Worm (Caenorhabditis elegans) whole organism, L3 larva: ENCODE results near the gene sma-5.
A peak's percentile ranks its signal among the peaks of the same experiment; 100 is the strongest.

Source experiments
- R02D3.7 ChIP-seq: fragments of 150-350 bp; optimal IDR thresholded peaks from 2 replicates; lab custom pipeline; 2014; ENCODE audit warnings: missing biosample characterization, missing genetic modification characterization
- ZK546.5 ChIP-seq: sonication (generic microtip); optimal IDR thresholded peaks from 2 replicates; lab custom pipeline; 2017; ENCODE audit warnings: missing biosample characterization, missing genetic modification characterization
- ceh-16 ChIP-seq: sonication (generic microtip); optimal IDR thresholded peaks from 2 replicates; lab custom pipeline; 2017; ENCODE audit warnings: missing biosample characterization, missing genetic modification characterization
- ceh-28 ChIP-seq: fragments of 150-350 bp; optimal IDR thresholded peaks from 2 replicates; lab custom pipeline; 2014; ENCODE audit warnings: missing biosample characterization, missing genetic modification reagents, missing genetic modification characterization
- ceh-82 ChIP-seq: fragments of 150-350 bp; optimal IDR thresholded peaks from 2 replicates; lab custom pipeline; 2014; ENCODE audit warnings: missing biosample characterization, missing genetic modification characterization
- egl-5 ChIP-seq: fragments of 150-350 bp; optimal IDR thresholded peaks from 2 replicates; lab custom pipeline; 2017; ENCODE audit warnings: missing biosample characterization, missing genetic modification reagents, missing genetic modification characterization, inconsistent platforms
- elt-1 ChIP-seq: fragments of 150-350 bp; optimal IDR thresholded peaks from 2 replicates; lab custom pipeline; 2014; ENCODE audit warnings: missing biosample characterization, missing genetic modification characterization
- elt-2 ChIP-seq: sonication (generic microtip); optimal IDR thresholded peaks from 2 replicates; lab custom pipeline; 2016; ENCODE audit warnings: missing genetic modification reagents, mild to moderate bottlenecking, missing genetic modification characterization, missing compliant biosample characterization
- elt-3 ChIP-seq, 3 experiments: fragments of 150-350 bp in 1 of 3; sonication (generic microtip) in 2 of 3; optimal IDR thresholded peaks; 2 replicates in 2 of 3; 4 replicates in 1 of 3; lab custom pipeline; 2014 to 2017; ENCODE audit warnings: missing biosample characterization in 3 of 3, missing genetic modification characterization in 3 of 3
- fkh-2 ChIP-seq: fragments of 150-350 bp; optimal IDR thresholded peaks from 2 replicates; lab custom pipeline; 2014; ENCODE audit warnings: missing biosample characterization, missing genetic modification reagents, missing genetic modification characterization
- hmg-11 ChIP-seq: sonication (generic microtip); optimal IDR thresholded peaks from 2 replicates; lab custom pipeline; 2016; ENCODE audit warnings: missing genetic modification characterization, missing compliant biosample characterization
- jun-1 ChIP-seq: fragments of 150-350 bp; optimal IDR thresholded peaks from 2 replicates; lab custom pipeline; 2014; ENCODE audit warnings: missing biosample characterization, missing genetic modification reagents, missing genetic modification characterization
- lin-15B ChIP-seq: fragments of 150-350 bp; optimal IDR thresholded peaks from 2 replicates; lab custom pipeline; 2014; ENCODE audit warnings: missing biosample characterization, missing genetic modification characterization
- lsy-12 ChIP-seq: sonication (generic microtip); optimal IDR thresholded peaks from 2 replicates; lab custom pipeline; 2016; ENCODE audit warnings: mild to moderate bottlenecking, missing genetic modification characterization, missing compliant biosample characterization
- mdl-1 ChIP-seq: fragments of 150-350 bp; optimal IDR thresholded peaks from 2 replicates; lab custom pipeline; 2014; ENCODE audit warnings: missing biosample characterization, missing genetic modification characterization
- nfya-1 ChIP-seq: sonication (generic microtip); optimal IDR thresholded peaks from 2 replicates; lab custom pipeline; 2017; ENCODE audit warnings: missing genetic modification characterization, mild to moderate bottlenecking, missing compliant biosample characterization, antibody characterized with exemption, moderate library complexity; ENCODE audit not compliant: insufficient read depth
- nhr-11 ChIP-seq: fragments of 150-350 bp; optimal IDR thresholded peaks from 2 replicates; lab custom pipeline; 2014; ENCODE audit warnings: missing biosample characterization, missing genetic modification characterization
- nhr-12 ChIP-seq: fragments of 150-350 bp; optimal IDR thresholded peaks from 2 replicates; lab custom pipeline; 2014; ENCODE audit warnings: missing biosample characterization, missing genetic modification characterization
- nhr-23 ChIP-seq: fragments of 150-350 bp; optimal IDR thresholded peaks from 2 replicates; lab custom pipeline; 2014; ENCODE audit warnings: missing biosample characterization, missing genetic modification reagents, missing genetic modification characterization
- nhr-237 ChIP-seq: fragments of 150-350 bp; optimal IDR thresholded peaks from 2 replicates; lab custom pipeline; 2014; ENCODE audit warnings: missing biosample characterization, missing genetic modification characterization
- nhr-25 ChIP-seq: sonication (generic microtip); optimal IDR thresholded peaks from 2 replicates; lab custom pipeline; 2017; ENCODE audit warnings: missing biosample characterization, missing genetic modification characterization
- nhr-28 ChIP-seq: fragments of 150-350 bp; optimal IDR thresholded peaks from 2 replicates; lab custom pipeline; 2014; ENCODE audit warnings: missing biosample characterization, missing genetic modification characterization
- pqm-1 ChIP-seq: fragments of 150-350 bp; optimal IDR thresholded peaks from 2 replicates; lab custom pipeline; 2017; ENCODE audit warnings: missing biosample characterization, missing genetic modification characterization, inconsistent platforms
- skn-1 ChIP-seq: fragments of 150-350 bp; optimal IDR thresholded peaks from 2 replicates; lab custom pipeline; 2014; ENCODE audit warnings: missing biosample characterization, missing genetic modification characterization
- snpc-4 ChIP-seq: fragments of 150-350 bp; optimal IDR thresholded peaks from 2 replicates; lab custom pipeline; 2014; ENCODE audit warnings: missing biosample characterization, missing genetic modification characterization
- tbx-2 ChIP-seq: sonication (generic microtip); optimal IDR thresholded peaks from 2 replicates; lab custom pipeline; 2016; ENCODE audit warnings: mild to moderate bottlenecking, missing genetic modification characterization, missing compliant biosample characterization
- zag-1 ChIP-seq: fragments of 150-350 bp; optimal IDR thresholded peaks from 2 replicates; lab custom pipeline; 2014; ENCODE audit warnings: missing biosample characterization, missing genetic modification characterization
- ztf-11 ChIP-seq: fragments of 150-350 bp; optimal IDR thresholded peaks from 2 replicates; lab custom pipeline; 2014; ENCODE audit warnings: missing biosample characterization, missing genetic modification characterization

Gene sma-5

DNA sequence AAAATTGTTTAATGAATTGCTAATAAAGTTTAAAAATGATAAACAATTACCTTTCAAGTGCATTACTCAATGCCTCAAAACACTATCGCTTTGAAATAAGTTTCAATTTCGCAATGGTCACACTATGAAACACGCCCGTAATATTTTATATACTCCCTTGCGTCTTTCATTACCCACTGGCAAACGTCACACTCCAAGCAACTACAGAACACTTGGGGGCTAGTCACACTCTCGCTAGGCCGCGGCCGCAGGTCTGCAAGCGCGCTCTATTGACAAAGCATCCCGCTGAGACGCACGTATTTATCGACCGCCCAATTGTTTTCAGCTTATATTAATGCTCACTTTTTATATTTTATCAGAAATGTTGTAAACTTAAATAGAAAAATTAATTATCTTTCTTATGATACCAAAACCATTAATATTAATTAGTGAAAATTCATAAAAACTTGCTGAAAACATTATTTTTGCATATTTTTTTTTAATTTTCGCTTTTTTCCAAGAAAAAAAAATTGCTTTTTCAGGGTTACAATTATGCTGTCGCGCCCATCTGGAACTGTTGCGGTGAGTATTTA lies 12.6 kb upstream of the sma-5 start, which contains the start of the genes nmat-1 and ucr-2.1 (continued):
- TF ChIP-seq elt-2 (tag; lab: Kevin White, UChicago), result peak; percentile 83
- no peak for TF ChIP-seq ceh-82 (tag; lab: Kevin White, UChicago)
- TF ChIP-seq egl-5, result peak; percentile 85
- no peak for TF ChIP-seq ZK546.5 (tag; lab: Kevin White, UChicago)
- no peak for TF ChIP-seq elt-1
- TF ChIP-seq skn-1 (tag; lab: Kevin White, UChicago), result peak; percentile 44
- TF ChIP-seq elt-3 (tag; optimal IDR thresholded peaks at IDR 0.05; lab: Kevin White, UChicago), result no peak
- TF ChIP-seq nhr-12 (tag; lab: Kevin White, UChicago), result no peak
- peak; percentile 42 for TF ChIP-seq jun-1 (tag; lab: Kevin White, UChicago)
- TF ChIP-seq fkh-2 (tag; lab: Kevin White, UChicago), result no peak
- TF ChIP-seq ztf-11 (tag; lab: Kevin White, UChicago), result no peak
- no peak for TF ChIP-seq nhr-11
- TF ChIP-seq nfya-1 (tag; lab: Kevin White, UChicago), result peak; percentile 71
- TF ChIP-seq zag-1 (tag; lab: Kevin White, UChicago), result no peak
- TF ChIP-seq, all 47 proteins: peak for 17

- TF ChIP-seq mdl-1 (tag; lab: Kevin White, UChicago) (no peak), nhr-25 (tag; lab: Kevin White, UChicago) (peak; percentile 29)
Measured at ce11 chrX:12007905-12008466, 2.6 kb upstream of the sma-5 start.

- peak; percentile 8 for TF ChIP-seq elt-2 (tag; lab: Kevin White, UChicago)
- TF ChIP-seq nhr-28 (tag; lab: Kevin White, UChicago), result no peak
Measured at ce11 chrX:12006470-12006869, 1.1 kb upstream of the sma-5 start.

ce11 chrX:12004925-12005324 lies 424 bp downstream of the sma-5 start:
- TF ChIP-seq nhr-11 (no peak), jun-1 (tag; lab: Kevin White, UChicago) (peak; percentile 1), pqm-1 (peak; percentile 40), ceh-16 (tag; lab: Kevin White, UChicago) (no peak), elt-2 (tag; lab: Kevin White, UChicago) (peak; percentile 70), ceh-28 (no peak), nfya-1 (tag; lab: Kevin White, UChicago) (no peak)

DNA sequence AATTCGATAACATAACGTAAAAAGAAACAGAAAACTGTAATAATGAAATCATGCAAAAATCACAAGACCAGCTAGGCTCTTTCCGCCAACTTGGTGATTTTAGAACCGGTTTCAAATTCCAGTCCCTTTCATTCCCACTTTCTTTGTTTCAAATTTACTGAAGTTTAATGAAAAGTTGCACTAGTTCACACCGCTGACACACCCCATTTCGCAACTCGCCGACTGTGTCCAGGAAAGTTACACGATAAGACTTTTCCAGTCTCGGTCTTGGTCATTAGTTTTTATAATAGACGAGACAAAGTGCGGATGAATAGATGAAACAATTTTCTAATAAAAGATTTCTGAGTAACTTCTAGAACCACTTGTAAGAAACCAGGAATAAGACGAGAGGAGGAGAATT lies 1.4 kb downstream of the sma-5 start:
- TF ChIP-seq nhr-28 (tag; lab: Kevin White, UChicago), result no peak
- peak; percentile 35 for TF ChIP-seq elt-2 (tag; lab: Kevin White, UChicago)
- no peak for TF ChIP-seq lsy-12 (tag; lab: Kevin White, UChicago)
- no peak for TF ChIP-seq jun-1 (tag; lab: Kevin White, UChicago)
- no peak for TF ChIP-seq nhr-237 (tag; lab: Kevin White, UChicago)
- no peak for TF ChIP-seq hmg-11 (tag; lab: Kevin White, UChicago)
- no peak for TF ChIP-seq ceh-28
- no peak for TF ChIP-seq tbx-2 (tag; lab: Kevin White, UChicago)
- no peak for TF ChIP-seq nhr-23 (tag; lab: Kevin White, UChicago)
- TF ChIP-seq pqm-1, result peak; percentile 2
- TF ChIP-seq elt-1, result no peak
- no peak for TF ChIP-seq lin-15B (tag; lab: Kevin White, UChicago)
- TF ChIP-seq R02D3.7 (tag; lab: Kevin White, UChicago), result no peak

DNA sequence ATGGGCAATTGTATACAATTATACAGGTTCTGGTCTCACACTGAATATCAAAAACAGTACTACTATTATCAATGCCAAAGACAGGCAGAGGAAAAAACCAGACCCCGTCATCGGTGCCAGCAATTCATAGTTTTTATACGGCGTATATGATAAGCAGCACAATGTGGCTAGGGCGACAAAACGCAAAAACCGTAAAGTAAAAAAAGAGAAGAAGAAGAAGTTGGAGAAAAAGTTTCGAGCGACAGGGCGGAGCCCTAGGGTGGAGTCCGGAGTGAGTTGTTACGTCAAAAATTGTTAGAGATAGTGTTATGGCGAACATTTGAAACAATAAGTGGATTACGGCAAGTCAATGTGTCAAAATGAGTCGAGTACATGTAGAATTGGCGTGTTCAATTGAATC lies 3.7 kb downstream of the sma-5 start:
- TF ChIP-seq R02D3.7 (tag; lab: Kevin White, UChicago) (no peak), pqm-1 (peak; percentile 2), elt-2 (tag; lab: Kevin White, UChicago) (peak; percentile 67)

ce11 chrX:11999573-11999972 lies 5.8 kb downstream of the sma-5 start:
- no peak for TF ChIP-seq snpc-4 (tag; lab: Kevin White, UChicago)
- peak; percentile 36 for TF ChIP-seq pqm-1
- TF ChIP-seq elt-2 (tag; lab: Kevin White, UChicago), result peak; percentile 45
